Worm (Caenorhabditis elegans) whole organism, L4/young adult: Measurements from ENCODE around the gene atg-2.

Experiments used
- W03F9.2 ChIP-seq: fragments of 150-350 bp; optimal IDR thresholded peaks from 2 replicates; lab custom pipeline; 2014; ENCODE audit warnings: missing biosample characterization, missing genetic modification characterization
- him-1 ChIP-seq: sonication (generic microtip); optimal IDR thresholded peaks from 2 replicates; lab custom pipeline; 2016; ENCODE audit warnings: missing genotype, missing genetic modification reagents, missing genetic modification characterization, missing compliant biosample characterization

DNA sequence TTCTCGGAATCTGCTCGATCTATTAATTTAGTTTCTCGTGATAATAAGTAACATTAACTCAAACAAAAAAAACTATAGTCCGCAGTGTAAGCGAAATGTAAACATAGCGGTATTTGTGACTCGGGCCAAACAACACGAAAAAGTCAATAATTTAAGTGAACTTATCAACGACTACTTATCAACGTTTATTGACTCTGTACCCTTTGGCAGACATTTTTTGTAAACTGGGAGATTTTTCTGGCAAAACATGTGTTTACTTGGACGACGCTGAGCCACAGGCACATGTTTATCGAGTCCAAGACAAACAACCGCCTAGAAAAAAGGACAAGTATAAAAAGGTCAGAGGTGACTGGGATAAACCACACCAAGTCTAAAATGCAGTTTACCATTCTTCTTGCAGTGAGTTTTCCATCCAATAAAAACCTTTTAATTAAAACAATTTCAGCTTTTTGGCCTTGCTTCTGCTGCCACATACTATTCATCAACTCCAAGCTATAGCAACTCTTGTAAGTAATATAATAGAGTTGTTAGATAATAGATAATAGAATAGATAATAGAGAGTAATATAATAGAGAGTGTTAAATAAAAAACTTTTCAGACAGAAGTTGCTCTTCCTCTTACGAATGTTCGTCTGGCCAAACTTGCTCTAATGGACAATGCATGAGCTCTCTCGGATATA is 38.0 kb downstream of the atg-2 start, which contains the start of gene C53B7.3:
- TF ChIP-seq him-1 (no peak), W03F9.2 (no peak)
